Fruit fly (Drosophila melanogaster) whole organism, embryonic: ENCODE measurements around the gene Scgalpha.

Experiments
- BEAF-32 ChIP-seq: fragments of 200-800 bp; sonication (Bioruptor generic); optimal IDR thresholded peaks from 3 replicates; lab custom pipeline; 2017; ENCODE audit warnings: missing biosample characterization, missing genetic modification characterization, mild to moderate bottlenecking, moderate library complexity, missing genetic modification reagents
- CG10321 ChIP-seq: fragments of 200-800 bp; sonication (Bioruptor generic); IDR thresholded peaks from 2 replicates; pipeline ENCODE4 v1.3.6; 2022; ENCODE audit warnings: missing biosample characterization, missing genetic modification characterization
- CG17612 ChIP-seq: fragments of 200-800 bp; sonication (Bioruptor generic); IDR thresholded peaks from 2 replicates; pipeline ENCODE4 v1.3.6; 2022; ENCODE audit warnings: missing biosample characterization, missing genetic modification characterization
- CG18476 ChIP-seq: fragments of 200-800 bp; sonication (Bioruptor generic); optimal IDR thresholded peaks from 2 replicates; lab custom pipeline; 2016; ENCODE audit warnings: missing biosample characterization, mild to moderate bottlenecking, missing genetic modification characterization
- CG18764 ChIP-seq: fragments of 200-800 bp; sonication (Bioruptor generic); optimal IDR thresholded peaks from 3 replicates; lab custom pipeline; 2016; ENCODE audit warnings: missing biosample characterization, missing genetic modification characterization
- CG6272 ChIP-seq: fragments of 200-800 bp; sonication (Bioruptor generic); IDR thresholded peaks from 2 replicates; pipeline ENCODE4 v1.3.6; 2022; ENCODE audit warnings: missing biosample characterization, missing genetic modification characterization
- Ets65A ChIP-seq: fragments of 200-800 bp; sonication (Bioruptor generic); peaks from one replicate; lab custom pipeline; 2016; ENCODE audit warnings: missing biosample characterization, missing genetic modification characterization
- MESR4 ChIP-seq: fragments of 200-800 bp; sonication (Bioruptor generic); optimal IDR thresholded peaks from 2 replicates; lab custom pipeline; 2018; ENCODE audit warnings: missing biosample characterization, mild to moderate bottlenecking, missing genetic modification characterization, moderate library complexity
- Pdp1 ChIP-seq, 2 experiments: fragments of 200-800 bp; sonication (Bioruptor generic); optimal IDR thresholded peaks; 3 replicates each; lab custom pipeline; 2016; ENCODE audit warnings: missing biosample characterization in 2 of 2, missing genetic modification characterization in 2 of 2, mild to moderate bottlenecking in 1 of 2, moderate library complexity in 1 of 2
- ham ChIP-seq: fragments of 200-800 bp; sonication (Bioruptor generic); IDR thresholded peaks from 2 replicates; pipeline ENCODE4 v1.3.6; 2022; ENCODE audit warnings: missing biosample characterization, missing genetic modification characterization
- usp ChIP-seq: fragments of >200 bp; optimal IDR thresholded peaks from 2 replicates; lab custom pipeline; 2017; ENCODE audit warnings: missing biosample characterization, missing genetic modification characterization

DNA sequence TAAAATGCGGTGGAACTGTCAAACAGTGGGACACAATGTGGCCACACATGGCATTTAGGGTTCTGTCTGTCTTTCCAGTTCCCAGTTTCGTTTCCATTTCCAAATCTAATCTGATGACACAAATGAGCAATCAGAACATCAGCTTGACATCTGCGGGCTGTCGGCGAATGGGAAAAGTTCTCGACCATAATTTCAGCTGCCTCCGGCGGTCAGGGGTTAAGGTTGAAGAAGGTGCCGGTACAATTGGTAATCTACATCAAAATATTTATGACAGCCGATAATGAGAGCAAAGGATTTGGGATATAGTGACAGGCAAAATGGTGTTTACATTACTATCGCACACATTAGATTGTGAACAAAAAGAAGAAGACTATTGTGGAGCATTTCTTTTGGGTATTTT is 21.4 kb upstream of the Scgalpha start:
- no peak for TF ChIP-seq CG18764
- TF ChIP-seq usp (GFP tag; lab: Kevin White, UChicago) = no peak
- no peak for TF ChIP-seq CG18476
- TF ChIP-seq Pdp1 (GFP tag; optimal IDR thresholded peaks at IDR 0.05; lab: Kevin White, UChicago) = no peak
- TF ChIP-seq CG6272 (GFP tag; lab: Robert Waterston, UW) = no peak
- TF ChIP-seq Ets65A (GFP tag; lab: Kevin White, UChicago) = no peak
- no peak for TF ChIP-seq MESR4 (GFP tag; lab: Kevin White, UChicago)
- TF ChIP-seq CG10321 = no peak
- TF ChIP-seq ham (GFP tag; lab: Robert Waterston, UW) = no peak
- TF ChIP-seq CG17612 (GFP tag; lab: Robert Waterston, UW) = no peak
- no peak for TF ChIP-seq BEAF-32 (GFP tag; lab: Kevin White, UChicago)
